Fruit fly (Drosophila melanogaster): ENCODE results near the gene Wnt4.

Wnt4 gene

DNA sequence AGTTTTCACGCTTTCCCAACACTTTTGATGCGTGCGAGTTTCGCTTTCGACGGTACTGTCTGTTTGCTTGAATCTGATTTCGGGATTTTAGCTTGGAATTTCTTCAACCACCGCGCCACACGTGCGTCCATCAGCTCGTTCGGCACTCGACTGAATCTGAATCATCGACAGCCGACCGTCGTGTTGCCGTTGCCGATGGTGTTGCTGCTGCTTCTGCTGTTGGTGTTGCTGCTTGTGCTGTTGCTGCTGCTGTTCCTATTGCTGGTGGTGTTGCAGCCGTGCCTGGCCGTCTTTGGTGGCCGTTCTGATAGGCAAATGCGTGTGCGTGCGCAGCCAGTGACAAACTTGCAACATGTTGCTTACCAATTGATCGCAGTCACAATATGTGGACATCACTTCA, at the start of gene Wnt4:
Gene Wnt4, minus strand, starts transcription at position 155 of the 400 bp plus-strand sequence.
- no peak for TF ChIP-seq EcR (GFP tag; optimal IDR thresholded peaks at IDR 0.05)
- no peak for TF ChIP-seq pan (optimal IDR thresholded peaks at IDR 0.05)
- no peak for TF ChIP-seq Dll (optimal IDR thresholded peaks at IDR 0.05)
- no peak for TF ChIP-seq psq (optimal IDR thresholded peaks at IDR 0.05)
- TF ChIP-seq CG8478 (optimal IDR thresholded peaks at IDR 0.05), result no peak
- TF ChIP-seq usp (GFP tag; optimal IDR thresholded peaks at IDR 0.05), result no peak

- TF ChIP-seq psq (optimal IDR thresholded peaks at IDR 0.05) (no peak), CG8478 (optimal IDR thresholded peaks at IDR 0.05) (no peak), Dll (optimal IDR thresholded peaks at IDR 0.05) (no peak), usp (GFP tag; optimal IDR thresholded peaks at IDR 0.05) (no peak), pan (optimal IDR thresholded peaks at IDR 0.05) (no peak), EcR (GFP tag; optimal IDR thresholded peaks at IDR 0.05) (no peak)
These were observed 49.4 kb upstream of the Wnt4 start for dm6 chr2L:7326405-7326804.

DNA sequence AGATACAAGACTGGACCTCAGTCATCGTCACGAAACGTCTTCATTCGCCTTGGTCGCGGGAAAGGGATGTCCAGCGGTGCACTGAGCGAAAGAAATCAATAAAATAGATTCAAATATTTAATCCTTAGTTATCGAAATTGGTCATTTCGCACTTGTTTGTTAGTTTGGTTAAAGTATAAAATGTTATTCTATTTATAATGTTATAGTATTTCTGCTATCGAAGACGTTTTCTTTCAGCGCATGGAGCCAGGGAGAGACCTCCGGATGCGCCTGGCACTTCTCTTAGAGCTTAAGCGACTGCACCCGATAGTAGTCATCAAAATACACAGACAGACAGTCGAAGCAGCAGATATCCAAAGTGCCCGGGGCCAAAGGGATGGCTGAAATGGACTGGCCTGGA, 46.0 kb upstream of the Wnt4 start:
- TF ChIP-seq psq (optimal IDR thresholded peaks at IDR 0.05), result no peak
- TF ChIP-seq CG8478 (optimal IDR thresholded peaks at IDR 0.05), result no peak
- TF ChIP-seq pan (optimal IDR thresholded peaks at IDR 0.05), result no peak
- TF ChIP-seq usp (GFP tag; optimal IDR thresholded peaks at IDR 0.05), result no peak
- no peak for TF ChIP-seq EcR (GFP tag; optimal IDR thresholded peaks at IDR 0.05)
- no peak for TF ChIP-seq Dll (optimal IDR thresholded peaks at IDR 0.05)

DNA sequence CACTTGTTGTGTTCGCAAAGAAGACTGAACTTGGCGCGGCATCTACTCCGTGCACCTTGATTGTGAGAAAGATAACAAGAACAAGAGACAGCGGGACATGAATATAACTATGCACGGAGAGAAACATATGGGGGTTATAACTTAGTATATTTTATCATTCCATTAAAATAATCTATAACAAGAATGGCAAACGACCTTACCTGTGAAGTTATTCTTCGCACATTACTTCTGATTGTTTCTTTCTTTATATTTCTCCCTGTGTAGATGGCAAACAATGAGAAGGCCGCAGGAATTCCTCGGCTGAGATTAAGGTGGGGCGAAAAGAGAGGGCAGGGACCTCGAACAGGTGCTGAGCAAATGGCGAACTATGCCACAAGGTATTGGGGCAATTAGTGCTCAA, 44.1 kb upstream of the Wnt4 start:
- TF ChIP-seq Dll (optimal IDR thresholded peaks at IDR 0.05) (no peak), psq (optimal IDR thresholded peaks at IDR 0.05) (no peak), usp (GFP tag; optimal IDR thresholded peaks at IDR 0.05) (no peak), CG8478 (optimal IDR thresholded peaks at IDR 0.05) (no peak), pan (optimal IDR thresholded peaks at IDR 0.05) (no peak), EcR (GFP tag; optimal IDR thresholded peaks at IDR 0.05) (no peak)

DNA sequence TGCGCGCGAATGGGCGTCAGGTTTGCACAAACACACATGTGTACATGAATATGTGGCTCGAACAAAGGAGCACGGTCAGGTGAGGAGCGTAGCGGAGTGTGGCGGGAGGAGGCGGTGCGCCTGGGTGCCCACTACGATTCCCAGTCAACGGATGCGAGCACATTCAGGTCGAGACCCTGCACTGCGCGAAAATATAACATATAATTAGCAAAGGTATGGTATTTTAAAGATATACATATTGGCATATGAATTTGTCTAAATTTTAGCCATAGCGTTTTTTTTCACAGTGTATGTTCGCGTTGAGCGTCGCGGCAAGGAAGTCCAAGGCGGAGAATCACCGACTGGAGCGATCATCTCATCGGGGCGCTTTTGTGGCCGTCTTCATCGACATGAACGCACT, 42.9 kb upstream of the Wnt4 start:
- TF ChIP-seq pan (optimal IDR thresholded peaks at IDR 0.05) (no peak), EcR (GFP tag; optimal IDR thresholded peaks at IDR 0.05) (no peak), Dll (optimal IDR thresholded peaks at IDR 0.05) (no peak), psq (optimal IDR thresholded peaks at IDR 0.05) (no peak), CG8478 (optimal IDR thresholded peaks at IDR 0.05) (no peak)

DNA sequence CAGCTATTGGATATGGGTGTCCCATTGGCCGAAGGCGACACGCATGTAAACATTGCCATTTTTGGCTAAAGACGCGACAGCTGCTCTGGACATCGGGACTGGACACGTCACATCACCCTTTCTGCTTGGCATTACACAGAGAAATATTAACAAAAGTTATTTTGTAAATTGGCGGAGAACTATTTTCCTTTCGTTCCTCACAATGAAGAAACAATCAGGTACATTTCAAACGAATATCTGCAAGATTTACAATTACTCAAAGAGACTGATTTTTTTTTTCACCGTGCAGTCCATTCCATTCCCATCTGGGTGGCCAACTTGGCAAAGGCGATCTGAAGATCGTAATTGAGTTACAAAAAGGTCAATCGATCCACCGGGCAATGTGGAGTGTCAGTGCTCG, 42.4 kb upstream of the Wnt4 start:
- TF ChIP-seq EcR (GFP tag; optimal IDR thresholded peaks at IDR 0.05) (no peak), pan (optimal IDR thresholded peaks at IDR 0.05) (no peak), CG8478 (optimal IDR thresholded peaks at IDR 0.05) (no peak), usp (GFP tag; optimal IDR thresholded peaks at IDR 0.05) (no peak), Dll (optimal IDR thresholded peaks at IDR 0.05) (no peak), psq (optimal IDR thresholded peaks at IDR 0.05) (no peak)

DNA sequence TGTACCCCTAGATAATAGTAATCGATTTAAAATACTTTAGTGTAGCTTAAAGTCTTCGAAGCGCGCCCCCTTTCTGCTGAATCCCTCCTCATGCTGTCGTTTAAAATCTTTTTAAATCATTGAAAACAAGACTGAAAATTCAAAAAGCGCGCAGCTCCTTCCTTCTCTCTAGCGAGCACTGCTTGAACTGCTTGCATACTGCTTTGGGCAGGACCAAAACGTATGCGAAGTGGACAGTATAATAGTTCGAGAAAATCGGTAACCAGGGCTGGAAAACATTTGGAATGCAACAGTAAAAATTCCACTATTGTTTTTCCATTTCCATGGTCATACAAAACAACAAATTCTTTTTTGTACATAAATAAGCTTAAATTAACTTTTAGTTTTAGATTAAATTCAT, 38.6 kb upstream of the Wnt4 start:
- TF ChIP-seq Dll (optimal IDR thresholded peaks at IDR 0.05) (no peak), psq (optimal IDR thresholded peaks at IDR 0.05) (no peak), usp (GFP tag; optimal IDR thresholded peaks at IDR 0.05) (no peak), pan (optimal IDR thresholded peaks at IDR 0.05) (no peak), EcR (GFP tag; optimal IDR thresholded peaks at IDR 0.05) (no peak), CG8478 (optimal IDR thresholded peaks at IDR 0.05) (no peak)

- no peak for TF ChIP-seq CG8478 (optimal IDR thresholded peaks at IDR 0.05)
- no peak for TF ChIP-seq Dll (optimal IDR thresholded peaks at IDR 0.05)
- TF ChIP-seq pan (optimal IDR thresholded peaks at IDR 0.05), result no peak
- no peak for TF ChIP-seq psq (optimal IDR thresholded peaks at IDR 0.05)
- TF ChIP-seq usp (GFP tag; optimal IDR thresholded peaks at IDR 0.05), result no peak
- TF ChIP-seq EcR (GFP tag; optimal IDR thresholded peaks at IDR 0.05), result no peak
These were observed 36.4 kb upstream of the Wnt4 start for dm6 chr2L:7313233-7313858.

- TF ChIP-seq pan (optimal IDR thresholded peaks at IDR 0.05), result no peak
- TF ChIP-seq CG8478 (optimal IDR thresholded peaks at IDR 0.05), result no peak
- no peak for TF ChIP-seq Dll (optimal IDR thresholded peaks at IDR 0.05)
- no peak for TF ChIP-seq psq (optimal IDR thresholded peaks at IDR 0.05)
- TF ChIP-seq usp (GFP tag; optimal IDR thresholded peaks at IDR 0.05), result no peak
- no peak for TF ChIP-seq EcR (GFP tag; optimal IDR thresholded peaks at IDR 0.05)
These were observed 34.5 kb upstream of the Wnt4 start for dm6 chr2L:7311467-7311866.

- TF ChIP-seq pan (optimal IDR thresholded peaks at IDR 0.05) (no peak), CG8478 (optimal IDR thresholded peaks at IDR 0.05) (peak; percentile 85), EcR (GFP tag; optimal IDR thresholded peaks at IDR 0.05) (no peak), Dll (optimal IDR thresholded peaks at IDR 0.05) (peak; percentile 63)
These were observed 29.8 kb upstream of the Wnt4 start, which contains the start of gene wg for dm6 chr2L:7306782-7307181. wg (plus strand) TSS chr2L:7307159.

- TF ChIP-seq pan (optimal IDR thresholded peaks at IDR 0.05) (no peak), CG8478 (optimal IDR thresholded peaks at IDR 0.05) (no peak)
These were observed 27.4 kb upstream of the Wnt4 start for dm6 chr2L:7304331-7304730.

DNA sequence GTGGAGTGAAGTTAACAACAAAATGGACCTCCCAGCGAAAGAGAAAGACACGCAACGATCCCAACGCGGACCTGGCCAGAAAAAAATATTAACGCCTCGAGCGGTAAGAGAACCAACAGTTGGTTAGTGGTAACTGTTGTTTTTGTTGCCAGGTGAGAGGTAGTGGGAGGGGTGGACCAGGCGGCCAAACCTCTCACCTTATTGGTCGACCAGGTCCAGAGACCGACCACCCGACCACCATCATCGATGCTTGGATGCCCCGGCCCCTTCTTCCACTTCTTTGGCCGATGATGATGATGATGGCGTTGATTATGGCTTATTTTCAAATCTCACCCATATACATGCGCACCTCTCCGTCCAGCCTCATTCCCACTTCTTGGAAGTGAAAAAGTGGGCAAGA, 26.3 kb upstream of the Wnt4 start:
- TF ChIP-seq Dll (optimal IDR thresholded peaks at IDR 0.05) (no peak), CG8478 (optimal IDR thresholded peaks at IDR 0.05) (no peak), pan (optimal IDR thresholded peaks at IDR 0.05) (no peak), EcR (GFP tag; optimal IDR thresholded peaks at IDR 0.05) (no peak)

DNA sequence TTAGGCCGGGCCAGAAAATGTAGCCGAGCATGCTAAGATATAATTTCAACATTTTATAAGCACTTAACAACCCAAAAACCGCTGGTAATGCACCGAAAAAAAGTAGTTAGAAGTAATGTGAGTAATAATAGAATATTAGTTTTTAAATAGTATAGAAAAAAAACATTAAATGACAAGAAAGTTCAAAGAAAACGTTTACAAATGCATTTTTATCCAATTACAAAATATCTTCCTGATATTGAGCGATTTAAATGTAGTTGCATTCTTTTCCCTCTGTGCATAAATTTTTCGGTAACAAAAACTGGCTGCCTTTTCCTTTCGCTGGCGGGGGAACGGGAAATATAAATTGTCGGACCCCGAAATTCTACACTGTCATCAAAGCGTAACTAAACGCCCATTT, 25.8 kb upstream of the Wnt4 start:
- TF ChIP-seq EcR (GFP tag; optimal IDR thresholded peaks at IDR 0.05), result no peak
- TF ChIP-seq CG8478 (optimal IDR thresholded peaks at IDR 0.05), result no peak
- no peak for TF ChIP-seq usp (GFP tag; optimal IDR thresholded peaks at IDR 0.05)
- TF ChIP-seq Dll (optimal IDR thresholded peaks at IDR 0.05), result no peak
- TF ChIP-seq pan (optimal IDR thresholded peaks at IDR 0.05), result no peak
- no peak for TF ChIP-seq psq (optimal IDR thresholded peaks at IDR 0.05)
